Fruit fly (Drosophila melanogaster): ENCODE results near the gene Lcp65Aa.

DNA sequence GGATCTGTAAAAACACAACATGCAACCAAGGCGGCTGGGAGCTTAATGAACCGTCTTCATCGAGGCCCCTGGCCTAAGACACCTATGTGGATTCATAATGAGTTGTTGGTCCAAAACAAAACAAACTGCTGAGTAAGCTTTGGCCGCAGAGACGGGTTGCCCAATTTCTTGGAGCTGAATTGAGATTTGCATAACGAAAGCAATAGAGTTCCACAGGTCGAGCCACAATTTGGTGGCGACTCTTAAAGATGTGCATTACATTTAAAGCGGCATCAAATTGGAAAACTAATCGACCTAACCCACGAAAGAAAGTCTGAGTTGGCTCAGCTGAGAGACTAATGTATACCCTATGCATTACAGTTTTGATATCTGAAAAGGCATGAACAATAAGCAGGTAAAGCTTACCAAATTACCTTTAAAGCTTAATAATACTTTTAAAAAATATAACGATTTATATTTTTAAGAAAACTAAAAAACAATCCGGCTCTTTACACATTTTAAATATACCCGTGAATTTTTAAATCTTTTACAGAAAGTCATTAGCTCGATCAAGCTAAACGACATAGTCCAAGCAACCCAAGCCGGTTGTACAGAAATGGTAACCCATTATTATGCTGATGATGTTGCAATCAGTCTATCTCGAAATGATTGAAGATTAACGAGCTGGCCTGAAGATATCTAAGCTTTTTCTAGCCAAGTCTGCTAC lies 6.4 kb downstream of the Lcp65Aa start, which contains the start of gene CG13297:
- TF ChIP-seq CG8478 (optimal IDR thresholded peaks at IDR 0.05) = no peak
- TF ChIP-seq CTCF (optimal IDR thresholded peaks at IDR 0.05) = no peak
